Fruit fly (Drosophila melanogaster) whole organism, embryonic: ENCODE data around the gene loaf.

Experiments used
- Aef1 ChIP-seq: fragments of 200-800 bp; sonication (Bioruptor generic); IDR thresholded peaks from 3 replicates; pipeline ENCODE4 v1.3.6; 2022; ENCODE audit warnings: missing biosample characterization, missing genetic modification characterization
- Asciz ChIP-seq: fragments of 200-800 bp; sonication (Bioruptor generic); optimal IDR thresholded peaks from 2 replicates; lab custom pipeline; 2017; ENCODE audit warnings: missing biosample characterization, mild to moderate bottlenecking, missing genetic modification characterization, missing genetic modification reagents
- BEAF-32 ChIP-seq: fragments of 200-800 bp; sonication (Bioruptor generic); optimal IDR thresholded peaks from 3 replicates; lab custom pipeline; 2017; ENCODE audit warnings: missing biosample characterization, missing genetic modification characterization, mild to moderate bottlenecking, moderate library complexity, missing genetic modification reagents
- C15 ChIP-seq: fragments of 200-800 bp; sonication (Bioruptor generic); IDR thresholded peaks from 3 replicates; pipeline ENCODE4 v1.3.6; 2022; ENCODE audit warnings: missing biosample characterization, missing genetic modification characterization
- CG11456 ChIP-seq: fragments of 200-800 bp; sonication (Bioruptor generic); IDR thresholded peaks from 3 replicates; pipeline ENCODE4 v1.3.6; 2022; ENCODE audit warnings: missing biosample characterization, missing genetic modification characterization
- CG14667 ChIP-seq: fragments of 200-800 bp; sonication (Bioruptor generic); IDR thresholded peaks from 2 replicates; pipeline ENCODE4 v1.3.6; 2022; ENCODE audit warnings: missing biosample characterization, missing genetic modification characterization
- CG17385 ChIP-seq: fragments of 200-800 bp; sonication (Bioruptor generic); optimal IDR thresholded peaks from 3 replicates; lab custom pipeline; 2018; ENCODE audit warnings: missing biosample characterization, mild to moderate bottlenecking, missing genetic modification characterization
- CG17802 ChIP-seq: fragments of 200-800 bp; sonication (Bioruptor generic); optimal IDR thresholded peaks from 2 replicates; lab custom pipeline; 2018; ENCODE audit warnings: missing biosample characterization, mild to moderate bottlenecking, missing genetic modification characterization, moderate library complexity
- CG31365 ChIP-seq: fragments of 200-800 bp; sonication (Bioruptor generic); optimal IDR thresholded peaks from 2 replicates; lab custom pipeline; 2018; ENCODE audit warnings: missing biosample characterization, mild to moderate bottlenecking, missing genetic modification characterization
- CG32532 ChIP-seq: fragments of 200-800 bp; sonication (Bioruptor generic); IDR thresholded peaks from 2 replicates; pipeline ENCODE4 v1.3.6; 2022; ENCODE audit warnings: missing biosample characterization, missing genetic modification characterization
- CG32772 ChIP-seq: fragments of 200-800 bp; sonication (Bioruptor generic); IDR thresholded peaks from 2 replicates; pipeline ENCODE4 v1.3.6; 2022; ENCODE audit warnings: missing biosample characterization, missing genetic modification characterization
- CG3281 ChIP-seq: fragments of 200-800 bp; sonication (Bioruptor generic); optimal IDR thresholded peaks from 3 replicates; lab custom pipeline; 2017; ENCODE audit warnings: missing biosample characterization, mild to moderate bottlenecking, missing genetic modification characterization
- CG3995 ChIP-seq: fragments of 200-800 bp; sonication (Bioruptor generic); optimal IDR thresholded peaks from 3 replicates; lab custom pipeline; 2016; ENCODE audit warnings: missing biosample characterization, missing genetic modification characterization
- CG43689 ChIP-seq: fragments of 200-800 bp; sonication (Bioruptor generic); IDR thresholded peaks from 2 replicates; pipeline ENCODE4 v1.3.6; 2022; ENCODE audit warnings: missing biosample characterization, missing genetic modification characterization
- CG4617 ChIP-seq: fragments of 200-800 bp; sonication (Bioruptor generic); optimal IDR thresholded peaks from 3 replicates; lab custom pipeline; 2016; ENCODE audit warnings: missing biosample characterization, missing genetic modification characterization, borderline replicate concordance
- CG6175 ChIP-seq: fragments of 200-800 bp; sonication (Bioruptor generic); IDR thresholded peaks from 3 replicates; pipeline ENCODE4 v1.3.6; 2022; ENCODE audit warnings: missing biosample characterization, missing genetic modification characterization
- CG8290 ChIP-seq, 3 experiments: fragments of 200-800 bp; sonication (Bioruptor generic); optimal IDR thresholded peaks; 2 replicates each; lab custom pipeline; 2016 to 2019; ENCODE audit warnings: missing biosample characterization in 3 of 3, missing genetic modification characterization in 3 of 3, mild to moderate bottlenecking in 2 of 3, moderate library complexity in 1 of 3
- CG9437 ChIP-seq: fragments of 200-800 bp; sonication (Bioruptor generic); optimal IDR thresholded peaks from 2 replicates; lab custom pipeline; 2018; ENCODE audit warnings: missing biosample characterization, mild to moderate bottlenecking, missing genetic modification characterization
- CG9932 ChIP-seq: fragments of 200-800 bp; sonication (Bioruptor generic); IDR thresholded peaks from 2 replicates; pipeline ENCODE4 v1.3.6; 2022; ENCODE audit warnings: missing biosample characterization, missing genetic modification characterization
- Eip74EF ChIP-seq, 2 experiments: fragments of 200-800 bp in 1 of 2; fragments of >200 bp in 1 of 2; sonication (Bioruptor generic) in 1 of 2; optimal IDR thresholded peaks; 2 replicates each; lab custom pipeline; 2017 to 2019; ENCODE audit warnings: missing biosample characterization in 2 of 2, missing genetic modification characterization in 2 of 2, mild to moderate bottlenecking in 1 of 2, moderate library complexity in 1 of 2
- Fer1 ChIP-seq: fragments of 200-800 bp; sonication (Bioruptor generic); optimal IDR thresholded peaks from 2 replicates; lab custom pipeline; 2017; ENCODE audit warnings: missing biosample characterization, mild to moderate bottlenecking, missing genetic modification characterization
- Gsc ChIP-seq: fragments of 200-800 bp; sonication (Bioruptor generic); IDR thresholded peaks from 2 replicates; pipeline ENCODE4 v1.3.6; 2022; ENCODE audit warnings: missing biosample characterization, missing genetic modification characterization
- HHEX ChIP-seq: fragments of 200-800 bp; sonication (Bioruptor generic); optimal IDR thresholded peaks from 3 replicates; lab custom pipeline; 2017; ENCODE audit warnings: missing biosample characterization, mild to moderate bottlenecking, missing genetic modification characterization, missing genetic modification reagents
- Hr51 ChIP-seq, 2 experiments: fragments of 200-800 bp; sonication (Bioruptor generic); optimal IDR thresholded peaks; 2 replicates in 1 of 2; 3 replicates in 1 of 2; lab custom pipeline; 2016 to 2018; ENCODE audit warnings: missing biosample characterization in 2 of 2, missing genetic modification characterization in 2 of 2, mild to moderate bottlenecking in 1 of 2, moderate library complexity in 1 of 2
- Hsf ChIP-seq: fragments of 200-800 bp; sonication (Bioruptor generic); optimal IDR thresholded peaks from 3 replicates; lab custom pipeline; 2016; ENCODE audit warnings: missing biosample characterization, missing genetic modification characterization
- MESR4 ChIP-seq: fragments of 200-800 bp; sonication (Bioruptor generic); optimal IDR thresholded peaks from 2 replicates; lab custom pipeline; 2018; ENCODE audit warnings: missing biosample characterization, mild to moderate bottlenecking, missing genetic modification characterization, moderate library complexity
- Mrtf ChIP-seq: fragments of 200-800 bp; sonication (Bioruptor generic); IDR thresholded peaks from 3 replicates; pipeline ENCODE4 v1.3.6; 2022; ENCODE audit warnings: missing biosample characterization, missing genetic modification characterization
- NC2α ChIP-seq: fragments of 200-800 bp; sonication (Bioruptor generic); optimal IDR thresholded peaks from 2 replicates; lab custom pipeline; 2016; ENCODE audit warnings: missing biosample characterization, missing genetic modification characterization
- Poxn ChIP-seq: fragments of 200-800 bp; sonication (Bioruptor generic); IDR thresholded peaks from 2 replicates; pipeline ENCODE4 v1.3.6; 2022; ENCODE audit warnings: missing biosample characterization, missing genetic modification characterization
- Scr ChIP-seq: fragments of 200-800 bp; sonication (Bioruptor generic); IDR thresholded peaks from 2 replicates; pipeline ENCODE4 v1.3.6; 2022; ENCODE audit warnings: missing biosample characterization, missing genetic modification characterization; ENCODE audit not compliant: partially characterized antibody
- danr ChIP-seq: fragments of 200-800 bp; sonication (Bioruptor generic); IDR thresholded peaks from 2 replicates; pipeline ENCODE4 v1.3.6; 2022; ENCODE audit warnings: missing biosample characterization, missing genetic modification characterization
- fd96Cb ChIP-seq: fragments of 200-800 bp; sonication (Bioruptor generic); optimal IDR thresholded peaks from 2 replicates; lab custom pipeline; 2018; ENCODE audit warnings: missing biosample characterization, mild to moderate bottlenecking, missing genetic modification characterization, moderate library complexity
- gce ChIP-seq: fragments of 200-800 bp; sonication (Bioruptor generic); IDR thresholded peaks from 3 replicates; pipeline ENCODE4 v1.3.6; 2022; ENCODE audit warnings: missing biosample characterization, missing genetic modification characterization
- lmd ChIP-seq: fragments of 200-800 bp; sonication (Bioruptor generic); IDR thresholded peaks from 2 replicates; pipeline ENCODE4 v1.3.6; 2022; ENCODE audit warnings: missing biosample characterization, missing genetic modification characterization
- mld ChIP-seq: fragments of 200-800 bp; sonication (Bioruptor generic); IDR thresholded peaks from 3 replicates; pipeline ENCODE4 v1.3.6; 2022; ENCODE audit warnings: missing biosample characterization, missing genetic modification characterization; ENCODE audit not compliant: partially characterized antibody
- prd ChIP-seq, 3 experiments: fragments of >200 bp in 2 of 3; fragments of 200-800 bp in 1 of 3; sonication (Bioruptor generic) in 1 of 3; optimal IDR thresholded peaks in 2 of 3; IDR thresholded peaks in 1 of 3; 2 replicates in 2 of 3; 3 replicates in 1 of 3; pipeline versions ENCODE4 v1.3.6 to Lab custom; 2017 to 2022; ENCODE audit warnings: missing biosample characterization in 1 of 3, missing genetic modification characterization in 1 of 3
- pum ChIP-seq: fragments of 200-800 bp; sonication (Bioruptor generic); optimal IDR thresholded peaks from 2 replicates; lab custom pipeline; 2016; ENCODE audit warnings: missing biosample characterization, missing genetic modification characterization
- rib ChIP-seq: fragments of 200-800 bp; sonication (Bioruptor generic); IDR thresholded peaks from 2 replicates; pipeline ENCODE4 v1.3.6; 2022; ENCODE audit warnings: missing biosample characterization, missing genetic modification characterization
- so ChIP-seq: fragments of 200-800 bp; sonication (Bioruptor generic); IDR thresholded peaks from 3 replicates; pipeline ENCODE4 v1.3.6; 2022; ENCODE audit warnings: missing biosample characterization, missing genetic modification characterization
- stc ChIP-seq: fragments of 200-800 bp; sonication (Bioruptor generic); IDR thresholded peaks from 2 replicates; pipeline ENCODE4 v1.3.6; 2022; ENCODE audit warnings: missing biosample characterization, missing genetic modification characterization
- ttk ChIP-seq: fragments of 200-800 bp; sonication (Bioruptor generic); IDR thresholded peaks from 2 replicates; pipeline ENCODE4 v2.1.2; 2022; ENCODE audit warnings: missing biosample characterization, missing genetic modification characterization
- tup ChIP-seq: fragments of 200-800 bp; sonication (Bioruptor generic); optimal IDR thresholded peaks from 2 replicates; lab custom pipeline; 2016; ENCODE audit warnings: missing biosample characterization, mild to moderate bottlenecking, missing genetic modification characterization, moderate library complexity
- twi ChIP-seq: fragments of 200-800 bp; optimal IDR thresholded peaks from 2 replicates; lab custom pipeline; 2019; ENCODE audit warnings: missing biosample characterization, mild to moderate bottlenecking, missing genetic modification characterization, moderate library complexity
- unc-4 ChIP-seq: fragments of 200-800 bp; sonication (Bioruptor generic); IDR thresholded peaks from 2 replicates; pipeline ENCODE4 v1.3.6; 2022; ENCODE audit warnings: missing biosample characterization, missing genetic modification characterization; ENCODE audit not compliant: partially characterized antibody
- usp ChIP-seq: fragments of >200 bp; optimal IDR thresholded peaks from 2 replicates; lab custom pipeline; 2017; ENCODE audit warnings: missing biosample characterization, missing genetic modification characterization
- vvl ChIP-seq: fragments of 200-800 bp; sonication (Bioruptor generic); IDR thresholded peaks from 2 replicates; pipeline ENCODE4 v1.3.6; 2022; ENCODE audit warnings: missing biosample characterization, missing genetic modification characterization
- wek ChIP-seq: fragments of 200-800 bp; sonication (Bioruptor generic); optimal IDR thresholded peaks from 3 replicates; lab custom pipeline; 2018; ENCODE audit warnings: missing biosample characterization, mild to moderate bottlenecking, missing genetic modification characterization, moderate library complexity
- z ChIP-seq: fragments of 200-800 bp; sonication (Bioruptor generic); IDR thresholded peaks from 3 replicates; pipeline ENCODE4 v1.3.6; 2022; ENCODE audit warnings: missing biosample characterization, missing genetic modification characterization
- zen2 ChIP-seq: fragments of 200-800 bp; sonication (Bioruptor generic); IDR thresholded peaks from 3 replicates; pipeline ENCODE4 v1.3.6; 2022; ENCODE audit warnings: missing biosample characterization, missing genetic modification characterization; ENCODE audit not compliant: partially characterized antibody
- zfh1 ChIP-seq: fragments of 200-800 bp; sonication (Bioruptor generic); IDR thresholded peaks from 3 replicates; pipeline ENCODE4 v1.3.6; 2022; ENCODE audit warnings: missing biosample characterization, missing genetic modification characterization

Gene loaf

dm6 chr3L:11721498-11721946 is 44.5 kb downstream of the loaf start (continued):
- no peak for TF ChIP-seq CG8290 (GFP tag; optimal IDR thresholded peaks at IDR 0.05; lab: Kevin White, UChicago)
- TF ChIP-seq CG8290 (tag; optimal IDR thresholded peaks at IDR 0.05; lab: Kevin White, UChicago): peak in 1 of 2 experiments; percentile 36
- no peak for TF ChIP-seq Mrtf (GFP tag; lab: Robert Waterston, UW)
- TF ChIP-seq Asciz (GFP tag; lab: Kevin White, UChicago): no peak
- no peak for TF ChIP-seq Hsf (GFP tag; lab: Kevin White, UChicago)
- TF ChIP-seq unc-4 (GFP tag; lab: Robert Waterston, UW): no peak
- no peak for TF ChIP-seq so (GFP tag; lab: Robert Waterston, UW)
- no peak for TF ChIP-seq CG4617
- TF ChIP-seq twi (tag; lab: Kevin White, UChicago): no peak
- TF ChIP-seq ttk (GFP tag; lab: Robert Waterston, UW): 0 out of 2 replicates have a peak, but pooled peaks have one; percentile 16
- no peak for TF ChIP-seq fd96Cb (tag; lab: Kevin White, UChicago)
- no peak for TF ChIP-seq mld
- no peak for TF ChIP-seq CG31365 (tag; lab: Kevin White, UChicago)
- TF ChIP-seq MESR4 (GFP tag; lab: Kevin White, UChicago): no peak
- peak; percentile 21; the same call in 1 of the 2 replicates for TF ChIP-seq vvl (GFP tag; lab: Robert Waterston, UW)
- no peak for TF ChIP-seq CG17802 (tag; lab: Kevin White, UChicago)
- no peak for TF ChIP-seq Poxn (GFP tag; lab: Robert Waterston, UW)
- no peak for TF ChIP-seq zen2 (GFP tag; lab: Robert Waterston, UW)
- no peak for TF ChIP-seq Scr (GFP tag; lab: Robert Waterston, UW)
- peak; percentile 57 for TF ChIP-seq CG32532 (GFP tag; lab: Robert Waterston, UW)
- TF ChIP-seq Aef1 (GFP tag; lab: Robert Waterston, UW): peak; percentile 26; the same call in 1 of the 3 replicates
- peak; percentile 8 for TF ChIP-seq HHEX
- TF ChIP-seq NC2α (GFP tag; lab: Kevin White, UChicago): no peak
- no peak for TF ChIP-seq prd (optimal IDR thresholded peaks at IDR 0.05; lab: Kevin White, UChicago)
- no peak; the same call in 2 of the 3 replicates for TF ChIP-seq prd (GFP tag; IDR thresholded peaks at IDR 0.05; lab: Robert Waterston, UW)
- peak; percentile 20 for TF ChIP-seq CG3281 (GFP tag; lab: Kevin White, UChicago)
- no peak for TF ChIP-seq CG6175 (GFP tag; lab: Robert Waterston, UW)
- peak; percentile 8 for TF ChIP-seq Fer1
- no peak for TF ChIP-seq z (GFP tag; lab: Robert Waterston, UW)
- TF ChIP-seq rib: no peak
- TF ChIP-seq usp (GFP tag; lab: Kevin White, UChicago): no peak
- TF ChIP-seq CG14667 (GFP tag; lab: Robert Waterston, UW): no peak
- peak; percentile 4; the same call in 1 of the 2 replicates for TF ChIP-seq lmd (GFP tag; lab: Robert Waterston, UW)
- TF ChIP-seq wek (GFP tag; lab: Kevin White, UChicago): no peak
- peak; percentile 11 for TF ChIP-seq CG17385 (GFP tag; lab: Kevin White, UChicago)
- no peak for TF ChIP-seq CG3995 (GFP tag; lab: Kevin White, UChicago)
- TF ChIP-seq CG32772: no peak
- TF ChIP-seq CG9437: no peak
- no peak for TF ChIP-seq stc (GFP tag; lab: Robert Waterston, UW)
- no peak for TF ChIP-seq Eip74EF (GFP tag; optimal IDR thresholded peaks at IDR 0.05; lab: Kevin White, UChicago)
- no peak for TF ChIP-seq gce (GFP tag; lab: Robert Waterston, UW)
- no peak for TF ChIP-seq pum
- TF ChIP-seq CG11456 (GFP tag; lab: Robert Waterston, UW): 0 out of 3 replicates have a peak, but pooled peaks have one; percentile 51
- TF ChIP-seq tup (GFP tag; lab: Kevin White, UChicago): no peak
- no peak for TF ChIP-seq Hr51 (GFP tag; optimal IDR thresholded peaks at IDR 0.05; lab: Kevin White, UChicago)
- TF ChIP-seq zfh1 (GFP tag; lab: Robert Waterston, UW): no peak; the same call in 2 of the 3 replicates
- TF ChIP-seq BEAF-32 (GFP tag; lab: Kevin White, UChicago): no peak
- TF ChIP-seq Gsc (GFP tag; lab: Robert Waterston, UW): no peak
- no peak for TF ChIP-seq C15 (GFP tag; lab: Robert Waterston, UW)
- TF ChIP-seq danr (GFP tag; lab: Robert Waterston, UW): no peak
- no peak for TF ChIP-seq CG43689
- peak; percentile 45 for TF ChIP-seq CG9932 (GFP tag; lab: Robert Waterston, UW)
